Worm (Caenorhabditis elegans) whole organism, L2 larva: ENCODE data around the gene htz-1.
A peak's percentile ranks its signal among the peaks of the same experiment; 100 is the strongest.

Experiments
- ama-1 ChIP-seq: fragments of 150-350 bp; optimal IDR thresholded peaks from 2 replicates; lab custom pipeline; 2018; ENCODE audit warnings: inconsistent platforms
- crh-2 ChIP-seq: sonication (generic microtip); optimal IDR thresholded peaks from 2 replicates; lab custom pipeline; 2017; ENCODE audit warnings: missing biosample characterization, missing genetic modification characterization
- lin-39 ChIP-seq: fragments of 150-350 bp; optimal IDR thresholded peaks from 2 replicates; lab custom pipeline; 2014; ENCODE audit warnings: missing biosample characterization, missing genetic modification reagents, missing genetic modification characterization
- lsy-2 ChIP-seq, 2 experiments: fragments of 150-350 bp in 1 of 2; sonication (generic microtip) in 1 of 2; optimal IDR thresholded peaks; 2 replicates each; lab custom pipeline; 2014 to 2017; ENCODE audit warnings: missing biosample characterization in 2 of 2, missing genetic modification characterization in 2 of 2
- mbf-1 ChIP-seq: sonication (generic microtip); optimal IDR thresholded peaks from 2 replicates; lab custom pipeline; 2017; ENCODE audit warnings: missing biosample characterization, missing genetic modification characterization
- nhr-11 ChIP-seq: fragments of 150-350 bp; optimal IDR thresholded peaks from 2 replicates; lab custom pipeline; 2014; ENCODE audit warnings: missing biosample characterization, missing genetic modification characterization
- nhr-77 ChIP-seq: fragments of 150-350 bp; optimal IDR thresholded peaks from 2 replicates; lab custom pipeline; 2014; ENCODE audit warnings: missing biosample characterization, missing genetic modification characterization
- skn-1 ChIP-seq: sonication (generic microtip); optimal IDR thresholded peaks from 2 replicates; lab custom pipeline; 2017; ENCODE audit warnings: missing biosample characterization, missing genetic modification characterization
- snpc-4 ChIP-seq: fragments of 150-350 bp; optimal IDR thresholded peaks from 2 replicates; lab custom pipeline; 2014; ENCODE audit warnings: missing biosample characterization, missing genetic modification characterization
- ztf-11 ChIP-seq: sonication (generic microtip); optimal IDR thresholded peaks from 2 replicates; lab custom pipeline; 2017; ENCODE audit warnings: missing biosample characterization, missing genetic modification characterization

ce11 chrIV:4411311-4411947, 34.6 kb upstream of the htz-1 start:
- TF ChIP-seq crh-2 (no peak), nhr-77 (no peak), snpc-4 (tag; lab: Kevin White, UChicago) (no peak), skn-1 (tag; lab: Kevin White, UChicago) (no peak), lsy-2 (tag; optimal IDR thresholded peaks at IDR 0.05; lab: Kevin White, UChicago) (no peak), lin-39 (tag; lab: Kevin White, UChicago) (no peak), nhr-11 (tag; lab: Kevin White, UChicago) (no peak), ztf-11 (tag; lab: Kevin White, UChicago) (no peak), ama-1 (lab: Kevin White, UChicago) (peak; percentile 7), mbf-1 (tag; lab: Kevin White, UChicago) (no peak)
